Worm (Caenorhabditis elegans): ENCODE data around the gene kin-4.
A peak's percentile ranks its signal among the peaks of the same experiment; 100 is the strongest.

Gene kin-4

ce11 chrIV:11492345-11492744, 66.8 kb downstream of the kin-4 start:
- TF ChIP-seq aha-1 (tag) = peak; percentile 83
- no peak for TF ChIP-seq F49E8.2 (tag; optimal IDR thresholded peaks at IDR 0.05; ENCODE audit: borderline replicate concordance)
- TF ChIP-seq hlh-30 (tag; optimal IDR thresholded peaks at IDR 0.05; ENCODE audit: insufficient read depth) = peak; percentile 47
- TF ChIP-seq nhr-41 (GFP tag; IDR thresholded peaks at IDR 0.05) = no peak
- TF ChIP-seq mxl-3 (GFP tag; optimal IDR thresholded peaks at IDR 0.05) = no peak
- TF ChIP-seq egl-43 (GFP tag; IDR thresholded peaks at IDR 0.05) = no peak
- no peak for TF ChIP-seq nhr-102 (tag; optimal IDR thresholded peaks at IDR 0.05)
- peak; percentile 48 for TF ChIP-seq nhr-28 (tag; optimal IDR thresholded peaks at IDR 0.05)
- peak; percentile 28; the same call in 1 of the 2 replicates for TF ChIP-seq dmd-6 (GFP tag; IDR thresholded peaks at IDR 0.05)

- no peak for TF ChIP-seq zfp-2 (tag; optimal IDR thresholded peaks at IDR 0.05)
- no peak for TF ChIP-seq zag-1 (tag; optimal IDR thresholded peaks at IDR 0.05)
- TF ChIP-seq fkh-10 (GFP tag; optimal IDR thresholded peaks at IDR 0.05) = no peak
- no peak for TF ChIP-seq mdl-1 (tag; optimal IDR thresholded peaks at IDR 0.05)
- TF ChIP-seq mxl-2 (GFP tag; conservative IDR thresholded peaks at IDR 0.05) = no peak
- TF ChIP-seq nhr-77 (tag; optimal IDR thresholded peaks at IDR 0.05) = no peak
- peak; percentile 0 for TF ChIP-seq mxl-3 (GFP tag; optimal IDR thresholded peaks at IDR 0.05)
- TF ChIP-seq zip-11 (GFP tag; IDR thresholded peaks at IDR 0.05) = no peak
- TF ChIP-seq hlh-30 (tag; optimal IDR thresholded peaks at IDR 0.05; ENCODE audit: insufficient read depth) = no peak
- TF ChIP-seq nhr-10 (tag; optimal IDR thresholded peaks at IDR 0.05) = no peak
- TF ChIP-seq arid-1 (GFP tag; conservative IDR thresholded peaks at IDR 0.05) = no peak
- TF ChIP-seq daf-19 (GFP tag; conservative IDR thresholded peaks at IDR 0.05) = no peak
- TF ChIP-seq pqm-1 (tag; optimal IDR thresholded peaks at IDR 0.05) = no peak
- TF ChIP-seq ceh-82 (tag; optimal IDR thresholded peaks at IDR 0.05) = no peak
- TF ChIP-seq T26A8.4 (GFP tag; IDR thresholded peaks at IDR 0.05) = no peak
- no peak for TF ChIP-seq F37D6.2 (tag; optimal IDR thresholded peaks at IDR 0.05)
- no peak for TF ChIP-seq daf-8 (GFP tag; IDR thresholded peaks at IDR 0.05)
- no peak for TF ChIP-seq snpc-1.2 (GFP tag; IDR thresholded peaks at IDR 0.05)
- TF ChIP-seq F49E8.2 (tag; optimal IDR thresholded peaks at IDR 0.05; ENCODE audit: borderline replicate concordance) = no peak
- TF ChIP-seq nhr-28 (tag; optimal IDR thresholded peaks at IDR 0.05) = peak; percentile 15
- no peak for TF ChIP-seq unc-130 (GFP tag; optimal IDR thresholded peaks at IDR 0.05)
- no peak for TF ChIP-seq dmd-8 (GFP tag; IDR thresholded peaks at IDR 0.05)
- no peak for TF ChIP-seq set-16 (GFP tag; IDR thresholded peaks at IDR 0.05)
- no peak for TF ChIP-seq ctbp-1 (GFP tag; IDR thresholded peaks at IDR 0.05)
- no peak for TF ChIP-seq ceh-62 (tag; optimal IDR thresholded peaks at IDR 0.05)
- peak in 1 of 2 experiments; percentile 37 for TF ChIP-seq unc-62 (GFP tag; optimal IDR thresholded peaks at IDR 0.05 in 1 of 2)
- no peak for TF ChIP-seq unc-62 (tag; optimal IDR thresholded peaks at IDR 0.05)
- TF ChIP-seq madf-5 (GFP tag; IDR thresholded peaks at IDR 0.05) = no peak
These were observed 68.4 kb downstream of the kin-4 start for ce11 chrIV:11493899-11494298.

- no peak for TF ChIP-seq php-3 (GFP tag; IDR thresholded peaks at IDR 0.05)
- TF ChIP-seq vab-7 (GFP tag; IDR thresholded peaks at IDR 0.05) = no peak
- no peak for TF ChIP-seq Y5F2A.4 (GFP tag; optimal IDR thresholded peaks at IDR 0.05)
- no peak for TF ChIP-seq T26A8.4 (GFP tag; IDR thresholded peaks at IDR 0.05)
- no peak for TF ChIP-seq nhr-111 (GFP tag; optimal IDR thresholded peaks at IDR 0.05)
- TF ChIP-seq nhr-42 (GFP tag; IDR thresholded peaks at IDR 0.05) = no peak
- TF ChIP-seq nhr-77 (tag; optimal IDR thresholded peaks at IDR 0.05) = no peak
- peak in 1 of 2 experiments; percentile 68 for TF ChIP-seq unc-62 (GFP tag; optimal IDR thresholded peaks at IDR 0.05 in 1 of 2)
- TF ChIP-seq unc-62 (tag; optimal IDR thresholded peaks at IDR 0.05) = no peak
- peak; percentile 18 for TF ChIP-seq mes-2 (tag; optimal IDR thresholded peaks at IDR 0.05; ENCODE audit: poor library complexity, severe bottlenecking)
- peak; percentile 62; the same call in 1 of the 2 replicates for TF ChIP-seq ctbp-1 (GFP tag; IDR thresholded peaks at IDR 0.05)
- TF ChIP-seq R02D3.7 (tag; optimal IDR thresholded peaks at IDR 0.05) = no peak
- TF ChIP-seq mep-1 (tag; optimal IDR thresholded peaks at IDR 0.05) = peak; percentile 40
- TF ChIP-seq rbr-2 (tag; optimal IDR thresholded peaks at IDR 0.05) = peak; percentile 35
- no peak for TF ChIP-seq lir-3 (tag; optimal IDR thresholded peaks at IDR 0.05)
- TF ChIP-seq lim-7 (GFP tag; IDR thresholded peaks at IDR 0.05) = no peak
- peak; percentile 48; the same call in 1 of the 2 replicates for TF ChIP-seq hmg-1.1 (GFP tag; IDR thresholded peaks at IDR 0.05)
- TF ChIP-seq zfp-3 (GFP tag; conservative IDR thresholded peaks at IDR 0.05) = no peak
- TF ChIP-seq tra-1 (GFP tag; IDR thresholded peaks at IDR 0.05) = no peak
- TF ChIP-seq madf-5 (GFP tag; IDR thresholded peaks at IDR 0.05) = no peak
- no peak for TF ChIP-seq zip-11 (GFP tag; IDR thresholded peaks at IDR 0.05)
- no peak for TF ChIP-seq F49E8.2 (tag; optimal IDR thresholded peaks at IDR 0.05; ENCODE audit: borderline replicate concordance)
- TF ChIP-seq aly-2 (tag; optimal IDR thresholded peaks at IDR 0.05) = no peak
- no peak for TF ChIP-seq zip-2 (tag; optimal IDR thresholded peaks at IDR 0.05)
These were observed 69.4 kb downstream of the kin-4 start for ce11 chrIV:11494924-11495323.

Data from whole organism, L4 larva.